Fruit fly (Drosophila melanogaster) whole organism, pupa: ENCODE measurements around the gene EAChm.
A peak's percentile ranks its signal among the peaks of the same experiment; 100 is the strongest.

Source experiments
- CG10348 ChIP-seq: fragments of 200-800 bp; sonication (Bioruptor generic); IDR thresholded peaks from 2 replicates; pipeline ENCODE4 v1.3.6; 2022; ENCODE audit warnings: missing biosample characterization, missing genetic modification characterization
- CG12605 ChIP-seq: fragments of 200-800 bp; sonication (Bioruptor generic); IDR thresholded peaks from 2 replicates; pipeline ENCODE4 v1.3.6; 2022; ENCODE audit warnings: missing biosample characterization, missing genetic modification characterization
- CG13204 ChIP-seq: fragments of 200-800 bp; sonication (Bioruptor generic); optimal IDR thresholded peaks from 2 replicates; lab custom pipeline; 2018; ENCODE audit warnings: missing biosample characterization, mild to moderate bottlenecking, missing genetic modification characterization, moderate library complexity
- CG14655 ChIP-seq: fragments of 200-800 bp; sonication (Bioruptor generic); optimal IDR thresholded peaks from 3 replicates; lab custom pipeline; 2017; ENCODE audit warnings: mild to moderate bottlenecking, missing biosample characterization, missing genetic modification reagents, missing genetic modification characterization
- CG15710 ChIP-seq: fragments of 200-800 bp; sonication (Bioruptor generic); optimal IDR thresholded peaks from 2 replicates; lab custom pipeline; 2018; ENCODE audit warnings: missing biosample characterization, mild to moderate bottlenecking, missing genetic modification characterization, moderate library complexity
- CG17806 ChIP-seq: fragments of 200-800 bp; sonication (Bioruptor generic); optimal IDR thresholded peaks from 2 replicates; lab custom pipeline; 2018; ENCODE audit warnings: missing biosample characterization, mild to moderate bottlenecking, missing genetic modification characterization, moderate library complexity
- CG32121 ChIP-seq: fragments of 200-800 bp; sonication (Bioruptor generic); IDR thresholded peaks from 2 replicates; pipeline ENCODE4 v1.3.6; 2022; ENCODE audit warnings: missing biosample characterization, missing genetic modification characterization
- CG34367 ChIP-seq: fragments of 200-800 bp; sonication (Bioruptor generic); optimal IDR thresholded peaks from 2 replicates; lab custom pipeline; 2018; ENCODE audit warnings: missing biosample characterization, mild to moderate bottlenecking, missing genetic modification characterization
- CG4496 ChIP-seq: fragments of 200-800 bp; sonication (Bioruptor generic); IDR thresholded peaks from 3 replicates; pipeline ENCODE4 v1.3.6; 2022; ENCODE audit warnings: missing biosample characterization, missing genetic modification characterization
- CG8159 ChIP-seq: fragments of 200-800 bp; sonication (Bioruptor generic); optimal IDR thresholded peaks from 3 replicates; lab custom pipeline; 2018; ENCODE audit warnings: missing biosample characterization, mild to moderate bottlenecking, missing genetic modification characterization, moderate library complexity
- CG8301 ChIP-seq: fragments of 200-800 bp; sonication (Bioruptor generic); optimal IDR thresholded peaks from 2 replicates; lab custom pipeline; 2018; ENCODE audit warnings: missing biosample characterization, mild to moderate bottlenecking, missing genetic modification characterization
- CG9948 ChIP-seq: fragments of 200-800 bp; sonication (Bioruptor generic); optimal IDR thresholded peaks from 2 replicates; lab custom pipeline; 2018; ENCODE audit warnings: missing biosample characterization, mild to moderate bottlenecking, missing genetic modification characterization, moderate library complexity
- D1 ChIP-seq: fragments of 200-800 bp; sonication (Bioruptor generic); optimal IDR thresholded peaks from 2 replicates; lab custom pipeline; 2018; ENCODE audit warnings: missing biosample characterization, mild to moderate bottlenecking, missing genetic modification characterization, moderate library complexity
- EcR ChIP-seq: fragments of 200-800 bp; sonication (Bioruptor generic); optimal IDR thresholded peaks from 3 replicates; lab custom pipeline; 2019; ENCODE audit warnings: missing biosample characterization, missing genetic modification characterization, mild to moderate bottlenecking, moderate library complexity, missing genetic modification reagents
- Ets98B ChIP-seq: fragments of 200-800 bp; sonication (Bioruptor generic); IDR thresholded peaks from 2 replicates; pipeline ENCODE4 v1.3.6; 2022; ENCODE audit warnings: missing biosample characterization, missing genetic modification characterization
- Pif1A ChIP-seq: fragments of 200-800 bp; sonication (Bioruptor generic); optimal IDR thresholded peaks from 3 replicates; lab custom pipeline; 2016; ENCODE audit warnings: missing biosample characterization, missing genetic modification characterization
- Pif1B ChIP-seq: fragments of 200-800 bp; sonication (Bioruptor generic); optimal IDR thresholded peaks from 3 replicates; lab custom pipeline; 2016; ENCODE audit warnings: missing biosample characterization, missing genetic modification characterization
- Snoo ChIP-seq: fragments of 200-800 bp; sonication (Bioruptor generic); optimal IDR thresholded peaks from 3 replicates; lab custom pipeline; 2017; ENCODE audit warnings: missing biosample characterization, mild to moderate bottlenecking, missing genetic modification characterization, inconsistent platforms
- fd96Ca ChIP-seq: fragments of 200-800 bp; sonication (Bioruptor generic); IDR thresholded peaks from 3 replicates; pipeline ENCODE4 v1.3.6; 2022; ENCODE audit warnings: missing biosample characterization, missing genetic modification characterization
- gl ChIP-seq: fragments of 200-800 bp; sonication (Bioruptor generic); optimal IDR thresholded peaks from 2 replicates; lab custom pipeline; 2018; ENCODE audit warnings: missing biosample characterization, mild to moderate bottlenecking, missing genetic modification characterization
- rn ChIP-seq: fragments of 200-800 bp; sonication (Bioruptor generic); IDR thresholded peaks from 2 replicates; pipeline ENCODE4 v1.3.6; 2022; ENCODE audit warnings: missing biosample characterization, missing genetic modification characterization

The EAChm gene

dm6 chr3L:15102669-15103309 lies 48.2 kb downstream of the EAChm start:
- TF ChIP-seq Pif1B (GFP tag; lab: Kevin White, UChicago) (no peak), CG32121 (GFP tag; lab: Robert Waterston, UW) (no peak), CG10348 (GFP tag; lab: Robert Waterston, UW) (no peak), Ets98B (GFP tag; lab: Robert Waterston, UW) (peak; percentile 31), CG4496 (GFP tag; lab: Robert Waterston, UW) (peak; percentile 54; the same call in 1 of the 3 replicates), gl (tag; lab: Kevin White, UChicago) (no peak), CG14655 (peak; percentile 49), CG8159 (tag; lab: Kevin White, UChicago) (peak; percentile 49), CG17806 (tag; lab: Kevin White, UChicago) (peak; percentile 31), D1 (tag; lab: Kevin White, UChicago) (no peak), Pif1A (GFP tag; lab: Kevin White, UChicago) (peak; percentile 5), Snoo (no peak), CG15710 (peak; percentile 49), CG8301 (tag; lab: Kevin White, UChicago) (peak; percentile 13), EcR (GFP tag; lab: Kevin White, UChicago) (peak; percentile 49), CG34367 (peak; percentile 38), CG9948 (tag; lab: Kevin White, UChicago) (peak; percentile 25), CG12605 (GFP tag; lab: Robert Waterston, UW) (no peak), fd96Ca (GFP tag; lab: Robert Waterston, UW) (0 out of 3 replicates have a peak, but pooled peaks have one; percentile 12), rn (GFP tag; lab: Robert Waterston, UW) (no peak), CG13204 (GFP tag; lab: Kevin White, UChicago) (peak; percentile 96)

- no peak for TF ChIP-seq rn (GFP tag; lab: Robert Waterston, UW)
- TF ChIP-seq CG10348 (GFP tag; lab: Robert Waterston, UW): no peak
- TF ChIP-seq gl (tag; lab: Kevin White, UChicago): no peak
- no peak for TF ChIP-seq CG9948 (tag; lab: Kevin White, UChicago)
- TF ChIP-seq EcR (GFP tag; lab: Kevin White, UChicago): peak; percentile 49
- TF ChIP-seq CG13204 (GFP tag; lab: Kevin White, UChicago): peak; percentile 99
- no peak for TF ChIP-seq CG14655
- peak; percentile 19 for TF ChIP-seq Snoo
- TF ChIP-seq Pif1B (GFP tag; lab: Kevin White, UChicago): peak; percentile 33
- no peak for TF ChIP-seq CG8301 (tag; lab: Kevin White, UChicago)
- no peak for TF ChIP-seq CG12605 (GFP tag; lab: Robert Waterston, UW)
- TF ChIP-seq CG17806 (tag; lab: Kevin White, UChicago): peak; percentile 4
- TF ChIP-seq fd96Ca (GFP tag; lab: Robert Waterston, UW): peak; percentile 24; the same call in 1 of the 3 replicates
- TF ChIP-seq CG32121 (GFP tag; lab: Robert Waterston, UW): no peak; the same call in 1 of the 2 replicates
- no peak for TF ChIP-seq D1 (tag; lab: Kevin White, UChicago)
- TF ChIP-seq Ets98B (GFP tag; lab: Robert Waterston, UW): no peak
- TF ChIP-seq CG4496 (GFP tag; lab: Robert Waterston, UW): no peak
- no peak for TF ChIP-seq CG34367
- TF ChIP-seq CG8159 (tag; lab: Kevin White, UChicago): no peak
- TF ChIP-seq CG15710: no peak
- no peak for TF ChIP-seq Pif1A (GFP tag; lab: Kevin White, UChicago)
Measured at dm6 chr3L:15103988-15104848, 49.6 kb downstream of the EAChm start.

dm6 chr3L:15104849-15105555 lies 50.4 kb downstream of the EAChm start:
- no peak for TF ChIP-seq EcR (GFP tag; lab: Kevin White, UChicago)
- TF ChIP-seq CG14655: peak; percentile 88
- peak; percentile 6 for TF ChIP-seq CG13204 (GFP tag; lab: Kevin White, UChicago)
- peak; percentile 92 for TF ChIP-seq fd96Ca (GFP tag; lab: Robert Waterston, UW)
- peak; percentile 95 for TF ChIP-seq Pif1A (GFP tag; lab: Kevin White, UChicago)
- no peak; the same call in 1 of the 2 replicates for TF ChIP-seq CG10348 (GFP tag; lab: Robert Waterston, UW)
- TF ChIP-seq CG17806 (tag; lab: Kevin White, UChicago): peak; percentile 87
- peak; percentile 94 for TF ChIP-seq CG15710
- peak; percentile 84 for TF ChIP-seq CG9948 (tag; lab: Kevin White, UChicago)
- peak; percentile 90 for TF ChIP-seq CG8301 (tag; lab: Kevin White, UChicago)
- TF ChIP-seq CG32121 (GFP tag; lab: Robert Waterston, UW): peak; percentile 87
- TF ChIP-seq D1 (tag; lab: Kevin White, UChicago): peak; percentile 53
- TF ChIP-seq CG8159 (tag; lab: Kevin White, UChicago): peak; percentile 90
- peak; percentile 84 for TF ChIP-seq rn (GFP tag; lab: Robert Waterston, UW)
- TF ChIP-seq Snoo: peak; percentile 90
- peak; percentile 87 for TF ChIP-seq CG4496 (GFP tag; lab: Robert Waterston, UW)
- peak; percentile 82 for TF ChIP-seq Ets98B (GFP tag; lab: Robert Waterston, UW)
- TF ChIP-seq CG34367: peak; percentile 89
- TF ChIP-seq CG12605 (GFP tag; lab: Robert Waterston, UW): peak; percentile 76
- peak; percentile 88 for TF ChIP-seq Pif1B (GFP tag; lab: Kevin White, UChicago)
- TF ChIP-seq gl (tag; lab: Kevin White, UChicago): peak; percentile 73
